Fruit fly (Drosophila melanogaster): ENCODE measurements around the gene CG11841.
A peak's percentile ranks its signal among the peaks of the same experiment; 100 is the strongest.

Gene CG11841

DNA sequence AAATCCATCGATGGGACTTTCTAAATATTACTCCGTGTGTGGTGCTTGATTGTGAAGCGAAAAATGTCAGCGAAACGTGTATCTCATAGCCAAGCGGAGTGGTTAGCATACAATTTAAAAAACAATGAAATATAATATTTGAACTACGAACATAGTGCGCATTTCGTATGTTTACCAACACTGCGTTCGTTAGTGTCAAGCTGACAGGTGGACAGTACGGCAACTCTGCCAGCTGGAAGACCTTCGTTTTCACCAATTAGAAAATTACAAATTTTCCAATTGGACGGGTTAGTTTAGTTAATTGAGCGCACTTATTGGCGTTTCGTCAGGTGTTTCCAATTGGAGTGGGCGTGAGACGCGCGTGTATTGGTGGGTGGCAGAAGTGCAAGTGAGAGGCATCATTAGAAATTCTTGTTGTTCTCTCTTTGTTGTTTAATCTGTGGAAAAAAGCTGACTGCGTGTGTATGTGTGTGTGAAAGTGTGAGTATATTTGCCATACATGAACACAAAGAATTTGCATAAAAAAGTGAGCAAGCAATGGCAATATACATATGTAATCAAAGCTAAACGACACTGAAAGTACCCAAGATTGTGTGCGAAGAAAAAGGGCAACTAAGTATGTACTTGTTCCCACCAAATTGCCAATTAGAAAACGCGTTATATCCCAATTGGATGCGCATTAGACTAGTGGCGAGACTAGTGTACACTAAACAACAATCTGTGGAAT lies 11.0 kb upstream of the CG11841 start (continued):
- TF ChIP-seq zfh1 (GFP tag; IDR thresholded peaks at IDR 0.05) (0 out of 3 replicates have a peak, but pooled peaks have one; percentile 50), CG7556 (GFP tag; optimal IDR thresholded peaks at IDR 0.05) (no peak), otp (GFP tag; IDR thresholded peaks at IDR 0.05) (peak; percentile 37; the same call in 1 of the 3 replicates), Mrtf (GFP tag; IDR thresholded peaks at IDR 0.05) (no peak; the same call in 2 of the 3 replicates), Sin3A (optimal IDR thresholded peaks at IDR 0.05) (no peak), CG11696 (GFP tag; IDR thresholded peaks at IDR 0.05) (no peak), CG12391 (tag; optimal IDR thresholded peaks at IDR 0.05) (peak; percentile 38), bigmax (GFP tag; optimal IDR thresholded peaks at IDR 0.05) (no peak), ERR (GFP tag; optimal IDR thresholded peaks at IDR 0.05) (peak; percentile 62), mld (GFP tag; IDR thresholded peaks at IDR 0.05; ENCODE audit: partially characterized antibody) (no peak), CG16863 (GFP tag; optimal IDR thresholded peaks at IDR 0.05) (no peak), gro (GFP tag; optimal IDR thresholded peaks at IDR 0.05) (peak; percentile 15), gsb (GFP tag; IDR thresholded peaks at IDR 0.05) (no peak), CG12744 (GFP tag; optimal IDR thresholded peaks at IDR 0.05) (peak; percentile 48), Abd-B (GFP tag; optimal IDR thresholded peaks at IDR 0.05) (no peak), btn (GFP tag; optimal IDR thresholded peaks at IDR 0.05) (no peak), CG31388 (GFP tag; optimal IDR thresholded peaks at IDR 0.05) (no peak), Blimp-1 (GFP tag; optimal IDR thresholded peaks at IDR 0.05) (no peak), dm (GFP tag; optimal IDR thresholded peaks at IDR 0.05) (peak; percentile 47), crc (GFP tag; optimal IDR thresholded peaks at IDR 0.05) (no peak), CG7745 (tag; optimal IDR thresholded peaks at IDR 0.05) (no peak), Optix (GFP tag; IDR thresholded peaks at IDR 0.05) (no peak), CG11723 (GFP tag; optimal IDR thresholded peaks at IDR 0.05) (no peak), kni (GFP tag; optimal IDR thresholded peaks at IDR 0.05) (no peak), CG3281 (GFP tag; optimal IDR thresholded peaks at IDR 0.05) (no peak), CG17385 (GFP tag; optimal IDR thresholded peaks at IDR 0.05) (peak; percentile 39), Xbp1 (GFP tag; optimal IDR thresholded peaks at IDR 0.05) (peak; percentile 51), fd102C (GFP tag; optimal IDR thresholded peaks at IDR 0.05) (no peak), cwo (GFP tag; optimal IDR thresholded peaks at IDR 0.05) (no peak), HmgD (GFP tag; optimal IDR thresholded peaks at IDR 0.05) (no peak), CG15479 (GFP tag; optimal IDR thresholded peaks at IDR 0.05) (no peak), pzg (GFP tag; optimal IDR thresholded peaks at IDR 0.05) (peak; percentile 62), sc (optimal IDR thresholded peaks at IDR 0.05) (no peak), sc (GFP tag; optimal IDR thresholded peaks at IDR 0.05) (no peak), CG5953 (GFP tag; IDR thresholded peaks at IDR 0.05) (no peak), chn (GFP tag; optimal IDR thresholded peaks at IDR 0.05) (peak; percentile 66), Mes4 (GFP tag; optimal IDR thresholded peaks at IDR 0.05) (no peak), al (GFP tag; IDR thresholded peaks at IDR 0.05) (peak; percentile 27; the same call in 1 of the 2 replicates), ind (GFP tag; optimal IDR thresholded peaks at IDR 0.05) (peak; percentile 39), Camta (GFP tag; optimal IDR thresholded peaks at IDR 0.05) (no peak), CG17186 (GFP tag; optimal IDR thresholded peaks at IDR 0.05) (peak; percentile 51), ro (GFP tag; IDR thresholded peaks at IDR 0.05) (no peak), CG18764 (GFP tag; optimal IDR thresholded peaks at IDR 0.05) (no peak), E2f1 (GFP tag; IDR thresholded peaks at IDR 0.05) (0 out of 2 replicates have a peak, but pooled peaks have one; percentile 25), Bgb (GFP tag; IDR thresholded peaks at IDR 0.05; ENCODE audit: partially characterized antibody) (peak; percentile 40; the same call in 1 of the 2 replicates), Atf6 (GFP tag; IDR thresholded peaks at IDR 0.05) (no peak), D19A (tag; optimal IDR thresholded peaks at IDR 0.05) (no peak), H15 (GFP tag; IDR thresholded peaks at IDR 0.05) (no peak), CG1529 (GFP tag; optimal IDR thresholded peaks at IDR 0.05) (no peak), Dip2 (GFP tag; IDR thresholded peaks at IDR 0.05) (no peak), Sry-β (GFP tag; optimal IDR thresholded peaks at IDR 0.05) (no peak)
